Worm (Caenorhabditis elegans): ENCODE data around the gene srw-103.

- TF ChIP-seq fkh-10 (GFP tag; optimal IDR thresholded peaks at IDR 0.05) (no peak), tag-97 (GFP tag; IDR thresholded peaks at IDR 0.05) (no peak), aha-1 (tag) (peak; percentile 23), rbr-2 (tag; optimal IDR thresholded peaks at IDR 0.05) (no peak), Y105C5A.15 (GFP tag; IDR thresholded peaks at IDR 0.05) (no peak), ztf-11 (tag; optimal IDR thresholded peaks at IDR 0.05) (no peak), unc-62 (GFP tag; optimal IDR thresholded peaks at IDR 0.05 in 1 of 2) (no peak), unc-62 (tag; optimal IDR thresholded peaks at IDR 0.05) (no peak), R02D3.7 (tag; optimal IDR thresholded peaks at IDR 0.05) (no peak)
Observed at ce11 chrV:1756856-1757255, 39.9 kb downstream of the srw-103 start, which contains the start of gene clec-204.
